Fruit fly (Drosophila melanogaster) whole organism, wandering third instar larva: ENCODE results near the gene eIF3d1.

ENCODE experiments used
- Dif ChIP-seq: fragments of 200-275, 200-300 bp; sonication (Bioruptor generic); optimal IDR thresholded peaks from 2 replicates; lab custom pipeline; 2018; ENCODE audit warnings: missing biosample characterization, missing genetic modification characterization; ENCODE audit not compliant: partially characterized antibody
- Mio ChIP-seq: sonication (Bioruptor generic); optimal IDR thresholded peaks from 2 replicates; lab custom pipeline; 2016; ENCODE audit warnings: missing biosample characterization, missing genetic modification characterization
- OdsH ChIP-seq: fragments of 200-800 bp; sonication (Bioruptor generic); optimal IDR thresholded peaks from 2 replicates; lab custom pipeline; 2016; ENCODE audit warnings: missing biosample characterization, mild to moderate bottlenecking, missing genetic modification characterization
- ey ChIP-seq: fragments of 200-800 bp; sonication (Bioruptor generic); optimal IDR thresholded peaks from 2 replicates; lab custom pipeline; 2016; ENCODE audit warnings: missing biosample characterization, missing genetic modification characterization
- lola ChIP-seq: fragments of >200 bp; optimal IDR thresholded peaks from 2 replicates; lab custom pipeline; 2017; ENCODE audit warnings: missing biosample characterization, missing genetic modification characterization

DNA sequence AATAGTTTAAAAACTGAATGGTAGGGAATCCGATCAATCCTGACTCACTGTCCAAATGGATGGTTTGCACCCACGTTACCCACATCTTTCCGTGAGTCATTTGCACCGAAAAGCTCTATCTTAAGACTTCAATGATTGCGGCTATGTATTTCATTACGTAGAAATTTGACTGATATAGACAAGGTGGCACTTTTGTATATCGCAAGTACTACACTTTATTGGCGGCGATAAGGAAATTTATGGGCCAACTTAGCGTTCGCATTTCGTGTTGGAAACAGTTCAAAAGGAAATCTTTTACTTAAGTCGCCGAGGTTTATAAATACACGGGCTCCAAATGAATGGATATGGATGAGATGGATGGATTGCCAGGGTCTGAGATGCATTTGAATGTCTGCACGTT is 35.0 kb downstream of the eIF3d1 start:
- TF ChIP-seq ey (GFP tag; lab: Kevin White, UChicago) (no peak), lola (GFP tag; lab: Kevin White, UChicago) (no peak), Mio (GFP tag; lab: Kevin White, UChicago) (no peak), OdsH (GFP tag; lab: Kevin White, UChicago) (no peak), Dif (GFP tag; lab: Kevin White, UChicago) (no peak)
